Worm (Caenorhabditis elegans) whole organism, L4/young adult: ENCODE data around the gene trx-2.

ENCODE experiments used
- W03F9.2 ChIP-seq: fragments of 150-350 bp; optimal IDR thresholded peaks from 2 replicates; lab custom pipeline; 2014; ENCODE audit warnings: missing biosample characterization, missing genetic modification characterization
- dao-5 ChIP-seq: sonication (generic microtip); optimal IDR thresholded peaks from 2 replicates; lab custom pipeline; 2016; ENCODE audit warnings: missing genotype, missing genetic modification characterization, moderate library complexity, missing compliant biosample characterization
- him-1 ChIP-seq: sonication (generic microtip); optimal IDR thresholded peaks from 2 replicates; lab custom pipeline; 2016; ENCODE audit warnings: missing genotype, missing genetic modification reagents, missing genetic modification characterization, missing compliant biosample characterization

ce11 chrV:10307283-10307682 lies 7.2 kb upstream of the trx-2 start, which contains the start of gene che-12:
- TF ChIP-seq him-1 (tag; lab: Kevin White, UChicago) (no peak), dao-5 (tag; lab: Kevin White, UChicago) (no peak), W03F9.2 (tag; lab: Kevin White, UChicago) (no peak)
